Worm (Caenorhabditis elegans) whole organism, mixed stage, embryonic: ENCODE data around the gene srh-290.

Source experiments
- elt-1 ChIP-seq: sonication (generic microtip); optimal IDR thresholded peaks from 2 replicates; lab custom pipeline; 2017; ENCODE audit warnings: missing genetic modification characterization, mild to moderate bottlenecking, missing compliant biosample characterization, antibody characterized with exemption, moderate library complexity, borderline replicate concordance; ENCODE audit not compliant: insufficient read depth
- flh-1 ChIP-seq: fragments of 200-800 bp; sonication (Bioruptor generic); optimal IDR thresholded peaks from 2 replicates; lab custom pipeline; 2018; ENCODE audit warnings: mild to moderate bottlenecking, missing genetic modification characterization, moderate library complexity, missing compliant biosample characterization
- lin-32 ChIP-seq: fragments of 200-800 bp; sonication (Bioruptor generic); optimal IDR thresholded peaks from 2 replicates; lab custom pipeline; 2018; ENCODE audit warnings: mild to moderate bottlenecking, missing genetic modification characterization, missing compliant biosample characterization
- nhr-12 ChIP-seq: fragments of 150-350 bp; optimal IDR thresholded peaks from 2 replicates; lab custom pipeline; 2014; ENCODE audit warnings: missing biosample characterization, missing genetic modification characterization
- nhr-237 ChIP-seq: fragments of 150-350 bp; optimal IDR thresholded peaks from 2 replicates; lab custom pipeline; 2014; ENCODE audit warnings: missing biosample characterization, missing genetic modification characterization
- sptf-1 ChIP-seq: sonication (generic microtip); optimal IDR thresholded peaks from 2 replicates; lab custom pipeline; 2017; ENCODE audit warnings: mild to moderate bottlenecking, missing genetic modification characterization, moderate library complexity, missing compliant biosample characterization
- unc-39 ChIP-seq: fragments of 150-350 bp; optimal IDR thresholded peaks from 2 replicates; lab custom pipeline; 2014; ENCODE audit warnings: missing biosample characterization, missing genetic modification characterization
- unc-62 ChIP-seq: fragments of 150-350 bp; optimal IDR thresholded peaks from 2 replicates; lab custom pipeline; 2014; ENCODE audit warnings: missing biosample characterization, missing genetic modification reagents, missing genetic modification characterization
- ztf-11 ChIP-seq: fragments of 150-350 bp; optimal IDR thresholded peaks from 2 replicates; lab custom pipeline; 2014; ENCODE audit warnings: missing biosample characterization, missing genetic modification characterization

DNA sequence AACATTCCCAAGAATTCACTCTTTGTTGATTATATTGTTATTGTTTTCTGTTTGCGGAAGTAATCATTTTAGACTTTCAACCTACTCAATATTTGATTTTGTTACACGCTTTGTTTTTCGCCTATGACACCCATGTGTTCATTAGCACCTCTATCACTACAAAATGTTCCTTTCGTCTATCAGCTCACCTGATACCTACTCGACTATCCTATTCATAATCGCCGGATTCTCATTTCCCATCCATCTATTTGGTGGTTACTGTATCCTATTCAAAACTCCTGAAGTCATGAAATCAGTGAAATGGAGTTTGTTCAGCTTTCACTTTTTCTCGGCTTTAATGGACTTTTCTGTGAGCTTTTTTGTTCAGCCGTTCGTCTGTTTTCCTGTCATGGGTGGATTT lies 15.0 kb downstream of the srh-290 start, which contains the start of gene srh-291:
- TF ChIP-seq nhr-12 (tag; lab: Kevin White, UChicago) (no peak), ztf-11 (tag; lab: Kevin White, UChicago) (no peak), sptf-1 (tag; lab: Kevin White, UChicago) (no peak), unc-39 (tag; lab: Kevin White, UChicago) (no peak), flh-1 (no peak), elt-1 (tag; lab: Kevin White, UChicago) (no peak), lin-32 (GFP tag; lab: Kevin White, UChicago) (no peak), nhr-237 (tag; lab: Kevin White, UChicago) (no peak), unc-62 (GFP tag; lab: Kevin White, UChicago) (no peak)
